Fruit fly (Drosophila melanogaster): Measurements from ENCODE around the gene Mst85C.

The Mst85C gene

DNA sequence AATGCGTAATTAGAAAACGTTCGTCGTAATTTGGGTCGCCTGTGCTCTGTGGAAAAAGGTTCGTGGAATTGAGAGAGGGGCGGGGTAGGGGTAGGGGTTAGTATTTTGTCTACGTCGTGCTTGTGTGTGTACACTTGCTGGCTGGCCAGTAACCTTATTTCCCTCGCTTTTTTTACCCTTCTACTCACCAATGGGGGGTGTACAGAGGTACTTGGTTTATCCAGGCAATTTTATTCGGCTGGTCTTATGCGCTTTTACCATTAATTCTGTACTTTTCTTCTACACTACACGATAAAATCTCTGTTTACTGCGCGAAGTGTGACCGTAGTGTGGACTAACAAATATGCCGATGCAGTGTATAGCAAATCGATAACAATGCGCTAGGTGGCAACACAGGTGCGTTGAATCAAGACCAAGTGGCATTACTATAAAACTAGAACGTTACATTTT lies 28.7 kb upstream of the Mst85C start, which contains the start of gene tgo:
TSS of gene tgo (minus strand) at position 334 of the 450 bp plus-strand sequence.
- TF ChIP-seq psq (optimal IDR thresholded peaks at IDR 0.05) = no peak
- TF ChIP-seq Myc (optimal IDR thresholded peaks at IDR 0.05) = no peak

dm6 chr3R:9023934-9024333 lies 24.5 kb upstream of the Mst85C start:
- TF ChIP-seq h (optimal IDR thresholded peaks at IDR 0.05) = no peak
- TF ChIP-seq Myc (optimal IDR thresholded peaks at IDR 0.05) = no peak
- TF ChIP-seq insv (optimal IDR thresholded peaks at IDR 0.05) = no peak
- TF ChIP-seq psq (optimal IDR thresholded peaks at IDR 0.05) = no peak
- TF ChIP-seq ttk (optimal IDR thresholded peaks at IDR 0.05) = no peak
- TF ChIP-seq Sin3A (optimal IDR thresholded peaks at IDR 0.05) = no peak

- TF ChIP-seq ttk (optimal IDR thresholded peaks at IDR 0.05) (no peak), psq (optimal IDR thresholded peaks at IDR 0.05) (no peak), h (optimal IDR thresholded peaks at IDR 0.05) (no peak), Myc (optimal IDR thresholded peaks at IDR 0.05) (no peak), insv (optimal IDR thresholded peaks at IDR 0.05) (no peak), Sin3A (optimal IDR thresholded peaks at IDR 0.05) (no peak)
These were observed 23.5 kb upstream of the Mst85C start for dm6 chr3R:9024835-9025510.

dm6 chr3R:9027082-9027481 lies 21.4 kb upstream of the Mst85C start:
- TF ChIP-seq ttk (optimal IDR thresholded peaks at IDR 0.05) (no peak), Myc (optimal IDR thresholded peaks at IDR 0.05) (no peak)

dm6 chr3R:9028690-9029089 lies 19.8 kb upstream of the Mst85C start:
- TF ChIP-seq h (optimal IDR thresholded peaks at IDR 0.05) (no peak), insv (optimal IDR thresholded peaks at IDR 0.05) (no peak), psq (optimal IDR thresholded peaks at IDR 0.05) (no peak), Myc (optimal IDR thresholded peaks at IDR 0.05) (no peak), Sin3A (optimal IDR thresholded peaks at IDR 0.05) (no peak), ttk (optimal IDR thresholded peaks at IDR 0.05) (no peak)

- TF ChIP-seq psq (optimal IDR thresholded peaks at IDR 0.05) (no peak), h (optimal IDR thresholded peaks at IDR 0.05) (no peak), Myc (optimal IDR thresholded peaks at IDR 0.05) (no peak), Sin3A (optimal IDR thresholded peaks at IDR 0.05) (no peak), ttk (optimal IDR thresholded peaks at IDR 0.05) (no peak), insv (optimal IDR thresholded peaks at IDR 0.05) (no peak)
These were observed 19.0 kb upstream of the Mst85C start for dm6 chr3R:9029411-9029810.

DNA sequence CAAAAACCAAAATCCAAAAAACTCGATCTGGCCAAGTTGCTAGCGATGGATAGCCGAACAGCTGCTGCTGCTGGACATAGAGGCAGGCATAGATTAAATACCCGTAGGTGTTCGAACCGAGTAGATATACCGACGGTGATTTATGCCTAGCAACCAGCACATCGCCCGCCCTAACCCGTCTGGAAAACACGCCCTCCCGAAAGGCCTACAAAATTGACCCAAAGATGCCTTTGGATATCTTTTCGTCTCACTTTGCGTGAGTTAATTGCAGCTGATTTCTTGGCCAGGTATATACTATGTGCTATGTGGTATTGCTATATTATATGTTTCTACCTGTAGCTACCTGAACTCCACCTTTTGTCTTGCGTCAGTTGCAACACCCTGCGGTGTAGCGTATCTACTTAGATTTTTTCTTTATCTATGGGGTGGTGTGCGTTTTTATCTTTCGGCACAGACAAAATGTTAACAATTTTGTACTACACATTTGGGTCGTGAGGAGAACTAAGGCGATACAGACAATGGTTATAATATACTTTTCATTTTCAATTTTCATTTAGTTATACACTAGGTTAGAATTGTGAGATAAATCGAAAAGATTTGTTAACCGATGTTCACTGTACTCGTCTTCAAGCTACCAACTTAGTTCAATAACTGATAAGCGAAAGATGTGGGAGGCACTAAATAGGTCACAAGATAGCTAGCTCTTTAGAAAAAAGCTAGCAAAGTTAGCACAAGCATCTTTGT lies 18.3 kb upstream of the Mst85C start:
- no peak for TF ChIP-seq h (optimal IDR thresholded peaks at IDR 0.05)
- TF ChIP-seq psq (optimal IDR thresholded peaks at IDR 0.05) = no peak
- TF ChIP-seq ttk (optimal IDR thresholded peaks at IDR 0.05) = no peak
- no peak for TF ChIP-seq Sin3A (optimal IDR thresholded peaks at IDR 0.05)
- no peak for TF ChIP-seq insv (optimal IDR thresholded peaks at IDR 0.05)
- no peak for TF ChIP-seq Myc (optimal IDR thresholded peaks at IDR 0.05)

DNA sequence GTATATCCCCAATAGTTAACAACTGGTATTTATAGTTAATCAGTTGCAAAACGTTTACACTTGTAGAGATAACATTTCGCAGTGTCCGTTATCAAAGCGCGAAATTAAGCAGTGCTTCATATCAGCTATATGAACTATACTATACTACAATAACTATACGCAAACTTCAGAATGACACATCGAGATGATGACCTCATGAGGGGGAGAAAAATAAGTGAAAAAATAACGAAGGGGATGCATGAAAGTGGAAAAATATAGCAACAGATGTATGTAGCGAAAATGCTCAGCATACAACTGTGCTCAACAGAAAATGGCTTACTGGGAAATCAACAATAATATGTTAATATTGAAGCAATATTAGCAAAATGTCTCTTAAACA lies 17.7 kb upstream of the Mst85C start:
- TF ChIP-seq h (optimal IDR thresholded peaks at IDR 0.05) (no peak), Sin3A (optimal IDR thresholded peaks at IDR 0.05) (no peak), psq (optimal IDR thresholded peaks at IDR 0.05) (no peak), Myc (optimal IDR thresholded peaks at IDR 0.05) (no peak), ttk (optimal IDR thresholded peaks at IDR 0.05) (no peak), insv (optimal IDR thresholded peaks at IDR 0.05) (no peak)

- no peak for TF ChIP-seq psq (optimal IDR thresholded peaks at IDR 0.05)
- TF ChIP-seq Sin3A (optimal IDR thresholded peaks at IDR 0.05) = no peak
- TF ChIP-seq h (optimal IDR thresholded peaks at IDR 0.05) = no peak
- TF ChIP-seq ttk (optimal IDR thresholded peaks at IDR 0.05) = no peak
- TF ChIP-seq insv (optimal IDR thresholded peaks at IDR 0.05) = no peak
- no peak for TF ChIP-seq Myc (optimal IDR thresholded peaks at IDR 0.05)
These were observed 16.5 kb upstream of the Mst85C start for dm6 chr3R:9031797-9032418.

- TF ChIP-seq ttk (optimal IDR thresholded peaks at IDR 0.05) (no peak), insv (optimal IDR thresholded peaks at IDR 0.05) (no peak), Myc (optimal IDR thresholded peaks at IDR 0.05) (no peak), psq (optimal IDR thresholded peaks at IDR 0.05) (no peak), Sin3A (optimal IDR thresholded peaks at IDR 0.05) (no peak), h (optimal IDR thresholded peaks at IDR 0.05) (no peak)
These were observed 14.6 kb upstream of the Mst85C start for dm6 chr3R:9033619-9034401.

- TF ChIP-seq ttk (optimal IDR thresholded peaks at IDR 0.05) (no peak), Sin3A (optimal IDR thresholded peaks at IDR 0.05) (no peak), Myc (optimal IDR thresholded peaks at IDR 0.05) (no peak), psq (optimal IDR thresholded peaks at IDR 0.05) (no peak), insv (optimal IDR thresholded peaks at IDR 0.05) (no peak), h (optimal IDR thresholded peaks at IDR 0.05) (no peak)
These were observed 13.2 kb upstream of the Mst85C start for dm6 chr3R:9035252-9035651.

DNA sequence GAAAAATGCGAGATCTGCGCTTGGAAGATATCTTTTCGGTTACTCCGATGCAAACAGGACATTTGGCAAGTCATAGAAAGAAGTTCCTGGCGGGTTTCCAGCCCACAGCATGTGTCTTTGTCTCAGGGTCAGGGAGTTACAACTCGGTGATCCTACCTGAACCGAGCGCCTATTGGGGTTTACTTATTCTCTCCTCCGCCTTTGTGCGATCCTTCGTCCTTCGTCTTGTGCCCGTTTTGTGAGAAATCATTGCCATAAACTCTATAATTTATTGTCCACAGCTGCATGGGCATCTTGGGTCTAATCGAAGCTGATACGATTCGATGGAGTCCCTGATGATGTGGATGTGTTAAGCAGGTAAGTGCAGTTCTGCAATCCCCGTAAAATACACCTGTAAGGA lies 10.5 kb upstream of the Mst85C start:
- no peak for TF ChIP-seq h (optimal IDR thresholded peaks at IDR 0.05)
- TF ChIP-seq psq (optimal IDR thresholded peaks at IDR 0.05) = no peak
- TF ChIP-seq Myc (optimal IDR thresholded peaks at IDR 0.05) = no peak
- no peak for TF ChIP-seq Sin3A (optimal IDR thresholded peaks at IDR 0.05)
- TF ChIP-seq ttk (optimal IDR thresholded peaks at IDR 0.05) = no peak
- TF ChIP-seq insv (optimal IDR thresholded peaks at IDR 0.05) = no peak
